Worm (Caenorhabditis elegans): Measurements from ENCODE around the gene lec-6.
A peak's percentile ranks its signal among the peaks of the same experiment; 100 is the strongest.

Gene lec-6

DNA sequence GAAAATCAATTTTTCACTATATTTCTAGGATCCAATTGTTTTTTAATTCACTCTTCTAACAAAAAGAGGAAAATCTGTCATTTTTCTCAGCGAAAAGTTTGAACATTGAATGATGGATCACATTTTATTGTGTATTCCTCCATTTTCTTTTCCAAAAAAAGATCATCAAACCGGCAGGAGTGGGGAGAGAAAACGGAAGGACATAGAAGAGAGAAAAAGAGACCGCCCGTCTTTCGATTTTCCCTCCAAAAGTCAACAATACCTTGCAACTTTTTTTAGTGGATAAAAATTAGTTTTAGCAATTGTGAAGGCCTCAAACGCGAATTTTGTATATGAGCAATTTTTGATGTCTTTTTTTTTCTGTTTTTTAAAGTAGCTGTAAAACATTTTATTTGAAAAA is 36.4 kb downstream of the lec-6 start:
- TF ChIP-seq ceh-82 (tag; optimal IDR thresholded peaks at IDR 0.05) (no peak), pha-4 (tag; optimal IDR thresholded peaks at IDR 0.05) (peak; percentile 53)

DNA sequence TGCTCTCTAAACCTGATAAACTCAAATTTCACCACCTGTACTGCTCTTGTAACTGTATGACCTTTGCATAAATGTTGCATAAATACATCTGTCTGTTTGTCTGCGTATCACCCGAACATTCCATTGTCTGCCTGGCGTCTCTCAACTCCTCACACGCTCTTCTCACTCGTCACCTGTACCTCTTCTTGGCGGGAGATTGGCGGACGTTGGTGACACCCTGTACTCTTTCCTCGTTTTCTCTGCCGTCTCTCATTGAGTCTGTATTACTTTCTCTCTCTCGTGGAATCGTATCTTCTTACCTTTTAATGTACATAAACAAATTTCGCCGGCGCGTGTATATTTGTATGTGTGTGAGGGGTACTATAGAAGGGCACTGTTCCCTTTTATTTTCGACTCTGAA is 41.3 kb downstream of the lec-6 start:
- TF ChIP-seq eor-1 (tag; optimal IDR thresholded peaks at IDR 0.05): no peak
- TF ChIP-seq mml-1 (tag; optimal IDR thresholded peaks at IDR 0.05): no peak
- TF ChIP-seq ztf-4 (tag; optimal IDR thresholded peaks at IDR 0.05): no peak
- peak; percentile 74 for TF ChIP-seq jun-1 (tag; optimal IDR thresholded peaks at IDR 0.05)
- TF ChIP-seq nhr-12 (tag; optimal IDR thresholded peaks at IDR 0.05): no peak
- TF ChIP-seq nhr-25 (tag; optimal IDR thresholded peaks at IDR 0.05): peak; percentile 86
- TF ChIP-seq mdl-1 (tag; optimal IDR thresholded peaks at IDR 0.05): no peak
- TF ChIP-seq tbx-2 (tag; optimal IDR thresholded peaks at IDR 0.05): no peak
- TF ChIP-seq ama-1 (optimal IDR thresholded peaks at IDR 0.05): no peak
- no peak for TF ChIP-seq nhr-77 (tag; optimal IDR thresholded peaks at IDR 0.05)
- TF ChIP-seq ceh-16 (tag; optimal IDR thresholded peaks at IDR 0.05): no peak
- TF ChIP-seq fkh-10 (GFP tag; optimal IDR thresholded peaks at IDR 0.05): no peak
- no peak for TF ChIP-seq nhr-28 (tag; optimal IDR thresholded peaks at IDR 0.05)
- no peak for TF ChIP-seq nhr-67 (tag; optimal IDR thresholded peaks at IDR 0.05)
- no peak for TF ChIP-seq sea-2 (GFP tag; optimal IDR thresholded peaks at IDR 0.05)
- no peak for TF ChIP-seq snpc-4 (tag; optimal IDR thresholded peaks at IDR 0.05)
- TF ChIP-seq fkh-2 (tag; optimal IDR thresholded peaks at IDR 0.05): no peak
- no peak for TF ChIP-seq ceh-28 (tag; optimal IDR thresholded peaks at IDR 0.05)
- TF ChIP-seq pha-4 (tag; optimal IDR thresholded peaks at IDR 0.05): peak; percentile 84
- TF ChIP-seq zag-1 (tag; optimal IDR thresholded peaks at IDR 0.05): no peak
- no peak for TF ChIP-seq lsy-12 (tag; optimal IDR thresholded peaks at IDR 0.05)
- peak; percentile 10 for TF ChIP-seq nhr-23 (tag; optimal IDR thresholded peaks at IDR 0.05)
- no peak for TF ChIP-seq nhr-76 (tag; optimal IDR thresholded peaks at IDR 0.05)
- TF ChIP-seq nhr-237 (tag; optimal IDR thresholded peaks at IDR 0.05): no peak
- peak; percentile 26 for TF ChIP-seq hmg-11 (tag; optimal IDR thresholded peaks at IDR 0.05)
- TF ChIP-seq skn-1 (tag; optimal IDR thresholded peaks at IDR 0.05): no peak
- TF ChIP-seq ceh-9 (tag; optimal IDR thresholded peaks at IDR 0.05): no peak
- TF ChIP-seq ztf-11 (tag; optimal IDR thresholded peaks at IDR 0.05): no peak
- no peak for TF ChIP-seq nhr-11 (tag; optimal IDR thresholded peaks at IDR 0.05)
- TF ChIP-seq nhr-43 (tag; optimal IDR thresholded peaks at IDR 0.05; ENCODE audit: poor library complexity, severe bottlenecking): no peak
- no peak for TF ChIP-seq unc-39 (tag; optimal IDR thresholded peaks at IDR 0.05)
- TF ChIP-seq lin-39 (tag; optimal IDR thresholded peaks at IDR 0.05): no peak
- TF ChIP-seq ceh-82 (tag; optimal IDR thresholded peaks at IDR 0.05): no peak
- no peak for TF ChIP-seq R02D3.7 (tag; optimal IDR thresholded peaks at IDR 0.05)
- peak; percentile 69 for TF ChIP-seq elt-2 (tag; optimal IDR thresholded peaks at IDR 0.05)
- peak; percentile 6 for TF ChIP-seq elt-1 (tag; optimal IDR thresholded peaks at IDR 0.05)
- TF ChIP-seq elt-3 (tag; optimal IDR thresholded peaks at IDR 0.05): no peak
- TF ChIP-seq unc-62 (GFP tag; optimal IDR thresholded peaks at IDR 0.05): no peak
- TF ChIP-seq egl-27 (tag; optimal IDR thresholded peaks at IDR 0.05): no peak
- no peak for TF ChIP-seq egl-5 (tag; optimal IDR thresholded peaks at IDR 0.05)
- peak; percentile 13 for TF ChIP-seq nfya-1 (tag; optimal IDR thresholded peaks at IDR 0.05; ENCODE audit: insufficient read depth)
- TF ChIP-seq fos-1 (tag; optimal IDR thresholded peaks at IDR 0.05): no peak
- no peak for TF ChIP-seq daf-12 (tag; optimal IDR thresholded peaks at IDR 0.05)
- peak; percentile 2 for TF ChIP-seq lin-15B (tag; optimal IDR thresholded peaks at IDR 0.05)
- no peak for TF ChIP-seq aly-2 (tag; optimal IDR thresholded peaks at IDR 0.05)
- no peak for TF ChIP-seq ZK546.5 (tag; optimal IDR thresholded peaks at IDR 0.05)
- TF ChIP-seq pqm-1 (tag; optimal IDR thresholded peaks at IDR 0.05): peak; percentile 80

Measured in whole organism, L3 larva.